Worm (Caenorhabditis elegans) whole organism, L4 larva: Measurements from ENCODE around the gene AH9.4.

Experiments
- F26F4.8 ChIP-seq: fragments of 200-800 bp; sonication (Bioruptor generic); conservative IDR thresholded peaks from 2 replicates; pipeline ENCODE4 v1.3.6; 2022; ENCODE audit warnings: missing genetic modification characterization, missing compliant biosample characterization
- F44E2.7 ChIP-seq: fragments of 200-800 bp; sonication (Bioruptor generic); IDR thresholded peaks from 2 replicates; pipeline ENCODE4 v2.1.2; 2022; ENCODE audit warnings: missing genetic modification characterization, missing compliant biosample characterization
- F49E8.2 ChIP-seq: sonication (generic microtip); optimal IDR thresholded peaks from 2 replicates; lab custom pipeline; 2016; ENCODE audit warnings: missing compliant biosample characterization, mild to moderate bottlenecking, missing genetic modification characterization, borderline replicate concordance
- R02D3.7 ChIP-seq: fragments of 150-350 bp; sonication (generic microtip); optimal IDR thresholded peaks from 3 replicates; lab custom pipeline; 2014; ENCODE audit warnings: missing biosample characterization, missing genetic modification characterization
- T20F7.1 ChIP-seq: fragments of 200-800 bp; sonication (Bioruptor generic); optimal IDR thresholded peaks from 2 replicates; lab custom pipeline; 2018; ENCODE audit warnings: mild to moderate bottlenecking, missing genetic modification characterization, missing compliant biosample characterization
- Y105C5A.15 ChIP-seq: fragments of 200-800 bp; sonication (Bioruptor generic); IDR thresholded peaks from 2 replicates; pipeline ENCODE4 v1.3.6; 2022; ENCODE audit warnings: missing genetic modification characterization, missing compliant biosample characterization
- Y48G9A.11 ChIP-seq: fragments of 200-800 bp; sonication (Bioruptor generic); IDR thresholded peaks from 2 replicates; pipeline ENCODE4 v1.3.6; 2022; ENCODE audit warnings: missing genetic modification reagents, missing genetic modification characterization, missing compliant biosample characterization
- Y75B8A.6 ChIP-seq: fragments of 200-800 bp; sonication (Bioruptor generic); IDR thresholded peaks from 2 replicates; pipeline ENCODE4 v1.3.6; 2022; ENCODE audit warnings: missing genetic modification reagents, missing genetic modification characterization, missing compliant biosample characterization
- aha-1 ChIP-seq: fragments of 150-350 bp; peaks from one replicate; lab custom pipeline; 2014; ENCODE audit warnings: missing biosample characterization, missing genetic modification characterization
- aly-2 ChIP-seq: sonication (generic microtip); optimal IDR thresholded peaks from 2 replicates; lab custom pipeline; 2018; ENCODE audit warnings: missing biosample characterization, missing genetic modification characterization
- ama-1 ChIP-seq: fragments of 150-350 bp; optimal IDR thresholded peaks from 2 replicates; lab custom pipeline; 2014; ENCODE audit warnings: inconsistent platforms, mixed read lengths
- arid-1 ChIP-seq: fragments of 200-800 bp; sonication (Bioruptor generic); conservative IDR thresholded peaks from 2 replicates; pipeline ENCODE4 v1.3.6; 2022; ENCODE audit warnings: missing genetic modification reagents, missing genetic modification characterization, missing compliant biosample characterization
- ceh-32 ChIP-seq: sonication (generic microtip); optimal IDR thresholded peaks from 2 replicates; lab custom pipeline; 2016; ENCODE audit warnings: mild to moderate bottlenecking, missing genetic modification characterization, missing compliant biosample characterization; ENCODE audit not compliant: poor library complexity
- ceh-62 ChIP-seq: sonication (generic microtip); optimal IDR thresholded peaks from 2 replicates; lab custom pipeline; 2017; ENCODE audit warnings: missing biosample characterization, missing genetic modification characterization
- ceh-82 ChIP-seq: sonication (generic microtip); optimal IDR thresholded peaks from 2 replicates; lab custom pipeline; 2017; ENCODE audit warnings: missing biosample characterization, missing genetic modification characterization
- daf-19 ChIP-seq: fragments of 200-800 bp; sonication (Bioruptor generic); conservative IDR thresholded peaks from 2 replicates; pipeline ENCODE4 v1.3.6; 2022; ENCODE audit warnings: missing genetic modification characterization, missing compliant biosample characterization
- dpl-1 ChIP-seq: fragments of 150-350 bp; optimal IDR thresholded peaks from 2 replicates; lab custom pipeline; 2014; ENCODE audit warnings: missing biosample characterization, missing genetic modification reagents, missing genetic modification characterization
- duxl-1 ChIP-seq: sonication (generic microtip); optimal IDR thresholded peaks from 2 replicates; lab custom pipeline; 2016; ENCODE audit warnings: mild to moderate bottlenecking, missing genetic modification characterization, moderate library complexity, missing compliant biosample characterization; ENCODE audit not compliant: poor library complexity
- egl-27 ChIP-seq: sonication (generic microtip); optimal IDR thresholded peaks from 3 replicates; lab custom pipeline; 2017; ENCODE audit warnings: missing biosample characterization, missing genetic modification reagents, missing genetic modification characterization
- hif-1 ChIP-seq, 2 experiments: sonication (generic microtip); optimal IDR thresholded peaks; 2 replicates each; lab custom pipeline; 2016 to 2017; ENCODE audit warnings: missing compliant biosample characterization in 2 of 2, missing genetic modification characterization in 2 of 2, missing genetic modification reagents in 2 of 2, missing genotype in 2 of 2, mild to moderate bottlenecking in 1 of 2
- hlh-30 ChIP-seq: sonication (generic microtip); optimal IDR thresholded peaks from 2 replicates; lab custom pipeline; 2017; ENCODE audit warnings: antibody characterized with exemption, mild to moderate bottlenecking, missing genetic modification characterization, missing compliant biosample characterization; ENCODE audit not compliant: insufficient read depth
- lin-1 ChIP-seq: fragments of 200-800 bp; sonication (Bioruptor generic); IDR thresholded peaks from 2 replicates; pipeline ENCODE4 v1.3.6; 2022; ENCODE audit warnings: missing genetic modification reagents, missing genetic modification characterization, missing compliant biosample characterization
- lin-13 ChIP-seq: fragments of 150-350 bp; optimal IDR thresholded peaks from 2 replicates; lab custom pipeline; 2014; ENCODE audit warnings: missing biosample characterization, missing genetic modification reagents, missing genetic modification characterization
- lsy-2 ChIP-seq, 2 experiments: fragments of 150-350 bp in 1 of 2; sonication (generic microtip) in 1 of 2; optimal IDR thresholded peaks; 2 replicates each; lab custom pipeline; 2014 to 2017; ENCODE audit warnings: missing biosample characterization in 2 of 2, missing genetic modification characterization in 2 of 2
- mdl-1 ChIP-seq, 2 experiments: fragments of 150-350 bp in 1 of 2; sonication (generic microtip) in 1 of 2; optimal IDR thresholded peaks; 2 replicates each; lab custom pipeline; 2014 to 2017; ENCODE audit warnings: missing biosample characterization in 2 of 2, missing genetic modification characterization in 2 of 2
- mep-1 ChIP-seq: fragments of 150-350 bp; sonication (generic microtip); optimal IDR thresholded peaks from 3 replicates; lab custom pipeline; 2014; ENCODE audit warnings: missing biosample characterization, missing genetic modification characterization
- mes-2 ChIP-seq: sonication (generic microtip); optimal IDR thresholded peaks from 2 replicates; lab custom pipeline; 2016; ENCODE audit warnings: missing genotype, mild to moderate bottlenecking, missing genetic modification characterization, missing compliant biosample characterization; ENCODE audit not compliant: poor library complexity, severe bottlenecking
- mxl-2 ChIP-seq: fragments of 200-800 bp; sonication (Bioruptor generic); conservative IDR thresholded peaks from 2 replicates; pipeline ENCODE4 v1.3.6; 2022; ENCODE audit warnings: missing genetic modification reagents, missing genetic modification characterization, missing compliant biosample characterization
- mxl-3 ChIP-seq: fragments of 200-800 bp; sonication (Bioruptor generic); optimal IDR thresholded peaks from 2 replicates; lab custom pipeline; 2018; ENCODE audit warnings: mild to moderate bottlenecking, missing genetic modification characterization, missing compliant biosample characterization
- nhr-11 ChIP-seq: fragments of 150-350 bp; optimal IDR thresholded peaks from 2 replicates; lab custom pipeline; 2014; ENCODE audit warnings: missing biosample characterization, missing genetic modification characterization
- nhr-111 ChIP-seq: fragments of 200-800 bp; sonication (Bioruptor generic); optimal IDR thresholded peaks from 2 replicates; lab custom pipeline; 2018; ENCODE audit warnings: mild to moderate bottlenecking, missing genetic modification characterization, missing compliant biosample characterization
- nhr-28 ChIP-seq: fragments of 150-350 bp; optimal IDR thresholded peaks from 2 replicates; lab custom pipeline; 2014; ENCODE audit warnings: missing biosample characterization, missing genetic modification characterization
- nhr-41 ChIP-seq: fragments of 200-800 bp; sonication (Bioruptor generic); IDR thresholded peaks from 2 replicates; pipeline ENCODE4 v1.3.6; 2022; ENCODE audit warnings: missing genetic modification reagents, missing genetic modification characterization, missing compliant biosample characterization
- pqm-1 ChIP-seq: sonication (generic microtip); optimal IDR thresholded peaks from 2 replicates; lab custom pipeline; 2017; ENCODE audit warnings: missing biosample characterization, missing genetic modification characterization
- rbr-2 ChIP-seq: sonication (generic microtip); optimal IDR thresholded peaks from 2 replicates; lab custom pipeline; 2016; ENCODE audit warnings: missing genotype, missing genetic modification characterization, missing compliant biosample characterization
- set-16 ChIP-seq: fragments of 200-800 bp; sonication (Bioruptor generic); IDR thresholded peaks from 2 replicates; pipeline ENCODE4 v1.3.6; 2022; ENCODE audit warnings: missing genetic modification reagents, missing genetic modification characterization, missing compliant biosample characterization
- snpc-1.2 ChIP-seq: fragments of 200-800 bp; sonication (Bioruptor generic); IDR thresholded peaks from 2 replicates; pipeline ENCODE4 v1.3.6; 2022; ENCODE audit warnings: missing genetic modification reagents, missing genetic modification characterization, missing compliant biosample characterization
- snpc-4 ChIP-seq: fragments of 150-350 bp; optimal IDR thresholded peaks from 2 replicates; lab custom pipeline; 2014; ENCODE audit warnings: missing biosample characterization, missing genetic modification characterization
- spr-3 ChIP-seq: fragments of 200-800 bp; sonication (Bioruptor generic); optimal IDR thresholded peaks from 2 replicates; lab custom pipeline; 2018; ENCODE audit warnings: mild to moderate bottlenecking, missing genetic modification characterization, missing compliant biosample characterization
- unc-130 ChIP-seq: sonication (generic microtip); optimal IDR thresholded peaks from 2 replicates; lab custom pipeline; 2016; ENCODE audit warnings: missing genetic modification reagents, missing genetic modification characterization, missing compliant biosample characterization
- unc-39 ChIP-seq: sonication (generic microtip); optimal IDR thresholded peaks from 2 replicates; lab custom pipeline; 2017; ENCODE audit warnings: missing biosample characterization, missing genetic modification characterization
- unc-62 ChIP-seq, 3 experiments: fragments of 150-350 bp in 1 of 3; sonication (generic microtip); optimal IDR thresholded peaks in 2 of 3; peaks in 1 of 3; 1 replicate in 1 of 3; 2 replicates in 2 of 3; lab custom pipeline; 2014 to 2017; ENCODE audit warnings: missing biosample characterization in 3 of 3, missing genetic modification characterization in 3 of 3, missing genetic modification reagents in 3 of 3, missing genotype in 1 of 3
- zag-1 ChIP-seq: fragments of 150-350 bp; optimal IDR thresholded peaks from 2 replicates; lab custom pipeline; 2014; ENCODE audit warnings: missing biosample characterization, missing genetic modification characterization
- zfp-3 ChIP-seq: fragments of 200-800 bp; sonication (Bioruptor generic); conservative IDR thresholded peaks from 2 replicates; pipeline ENCODE4 v1.3.6; 2022; ENCODE audit warnings: missing genetic modification reagents, missing genetic modification characterization, missing compliant biosample characterization

Gene AH9.4

ce11 chrX:2231346-2231745 lies 42.8 kb downstream of the AH9.4 start:
- no peak for TF ChIP-seq nhr-41 (GFP tag; lab: Robert Waterston, UW)
- no peak for TF ChIP-seq unc-39 (tag; lab: Kevin White, UChicago)

- TF ChIP-seq lin-13 (GFP tag; lab: Kevin White, UChicago) (no peak), aha-1 (tag; lab: Kevin White, UChicago) (peak; percentile 64), ceh-62 (tag; lab: Kevin White, UChicago) (no peak), unc-62 (GFP tag; optimal IDR thresholded peaks at IDR 0.05 in 1 of 2; lab: Kevin White, UChicago) (peak in 1 of 2 experiments; percentile 95), unc-62 (tag; optimal IDR thresholded peaks at IDR 0.05; lab: Kevin White, UChicago) (no peak)
Observed at ce11 chrX:2229305-2230172, 44.6 kb downstream of the AH9.4 start, which contains the start of gene lin-32. TSS of gene lin-32 (minus strand) at chrX:2230122.

- TF ChIP-seq arid-1 (GFP tag; lab: Robert Waterston, UW): peak; percentile 85
- TF ChIP-seq zfp-3 (GFP tag; lab: Robert Waterston, UW): peak; percentile 75
- TF ChIP-seq mep-1: peak; percentile 78
- TF ChIP-seq nhr-28 (tag; lab: Kevin White, UChicago): peak; percentile 24
- no peak for TF ChIP-seq pqm-1 (tag; lab: Kevin White, UChicago)
- TF ChIP-seq ceh-32: no peak
- peak in 1 of 2 experiments; percentile 79 for TF ChIP-seq mdl-1 (tag; optimal IDR thresholded peaks at IDR 0.05; lab: Kevin White, UChicago)
- TF ChIP-seq daf-19 (GFP tag; lab: Robert Waterston, UW): peak; percentile 90
- TF ChIP-seq set-16: no peak; the same call in 1 of the 2 replicates
- no peak for TF ChIP-seq snpc-4 (tag; lab: Kevin White, UChicago)
- TF ChIP-seq R02D3.7: peak; percentile 22
- no peak for TF ChIP-seq egl-27
- peak; percentile 90 for TF ChIP-seq snpc-1.2 (GFP tag; lab: Robert Waterston, UW)
- TF ChIP-seq spr-3: peak; percentile 72
- no peak for TF ChIP-seq nhr-11 (tag; lab: Kevin White, UChicago)
- peak; percentile 80 for TF ChIP-seq Y48G9A.11 (GFP tag; lab: Robert Waterston, UW)
- TF ChIP-seq rbr-2 (tag; lab: Kevin White, UChicago): peak; percentile 72
- no peak for TF ChIP-seq ama-1
- TF ChIP-seq ceh-82 (tag; lab: Kevin White, UChicago): no peak
- TF ChIP-seq dpl-1 (GFP tag; lab: Kevin White, UChicago): no peak
- peak; percentile 90 for TF ChIP-seq mes-2 (tag; lab: Kevin White, UChicago)
- TF ChIP-seq duxl-1 (tag; lab: Kevin White, UChicago): peak; percentile 49
- TF ChIP-seq Y75B8A.6 (GFP tag; lab: Robert Waterston, UW): peak; percentile 66; the same call in 1 of the 2 replicates
- 0 out of 2 replicates have a peak, but pooled peaks have one; percentile 37 for TF ChIP-seq mxl-2 (GFP tag; lab: Robert Waterston, UW)
- peak; percentile 63 for TF ChIP-seq unc-130 (GFP tag; lab: Kevin White, UChicago)
- peak; percentile 92 for TF ChIP-seq nhr-111 (GFP tag; lab: Kevin White, UChicago)
- TF ChIP-seq hlh-30 (tag; lab: Kevin White, UChicago): peak; percentile 90
- TF ChIP-seq lin-1 (GFP tag; lab: Robert Waterston, UW): peak; percentile 58
- peak; percentile 41 for TF ChIP-seq F49E8.2 (tag; lab: Kevin White, UChicago)
- no peak for TF ChIP-seq zag-1 (tag; lab: Kevin White, UChicago)
- peak in 1 of 2 experiments; percentile 75 for TF ChIP-seq lsy-2 (tag; optimal IDR thresholded peaks at IDR 0.05; lab: Kevin White, UChicago)
- peak; percentile 71; the same call in 1 of the 2 replicates for TF ChIP-seq F44E2.7 (GFP tag; lab: Robert Waterston, UW)
- peak in 1 of 2 experiments; percentile 53 for TF ChIP-seq hif-1 (tag; optimal IDR thresholded peaks at IDR 0.05; lab: Kevin White, UChicago)
- TF ChIP-seq F26F4.8: peak; percentile 82; the same call in 1 of the 2 replicates
- no peak for TF ChIP-seq T20F7.1
- TF ChIP-seq mxl-3 (GFP tag; lab: Kevin White, UChicago): peak; percentile 71
- TF ChIP-seq Y105C5A.15 (GFP tag; lab: Robert Waterston, UW): peak; percentile 76
- peak; percentile 95 for TF ChIP-seq aha-1 (tag; lab: Kevin White, UChicago)
- no peak for TF ChIP-seq aly-2
Observed at ce11 chrX:2226875-2227355, 47.2 kb downstream of the AH9.4 start.
